Worm (Caenorhabditis elegans) whole organism, young adult: ENCODE results near the gene gem-1.
A peak's percentile ranks its signal among the peaks of the same experiment; 100 is the strongest.

Source experiments
- B0336.3 ChIP-seq: fragments of 200-800 bp; sonication (Bioruptor generic); IDR thresholded peaks from 2 replicates; pipeline ENCODE4 v1.3.6; 2022; ENCODE audit warnings: missing genetic modification characterization, missing compliant biosample characterization
- C06A6.2 ChIP-seq: fragments of 200-800 bp; sonication (Bioruptor generic); conservative IDR thresholded peaks from 2 replicates; pipeline ENCODE4 v1.3.6; 2022; ENCODE audit warnings: missing genetic modification characterization, missing compliant biosample characterization
- C17E4.6 ChIP-seq: fragments of 200-800 bp; sonication (Bioruptor generic); IDR thresholded peaks from 2 replicates; pipeline ENCODE4 v1.3.6; 2022; ENCODE audit warnings: missing genetic modification reagents, missing genetic modification characterization, missing compliant biosample characterization
- F22D6.2 ChIP-seq: sonication (generic microtip); optimal IDR thresholded peaks from 2 replicates; lab custom pipeline; 2016; ENCODE audit warnings: mild to moderate bottlenecking, missing genetic modification characterization, missing compliant biosample characterization
- F23B12.7 ChIP-seq: sonication (generic microtip); optimal IDR thresholded peaks from 2 replicates; lab custom pipeline; 2017; ENCODE audit warnings: missing genetic modification characterization, mild to moderate bottlenecking, missing compliant biosample characterization, antibody characterized with exemption, moderate library complexity; ENCODE audit not compliant: insufficient read depth
- K12H6.12 ChIP-seq: fragments of 200-800 bp; sonication (Bioruptor generic); optimal IDR thresholded peaks from 2 replicates; lab custom pipeline; 2018; ENCODE audit warnings: mild to moderate bottlenecking, missing genetic modification characterization, missing compliant biosample characterization
- T07F8.4 ChIP-seq: sonication (generic microtip); optimal IDR thresholded peaks from 2 replicates; lab custom pipeline; 2016; ENCODE audit warnings: mild to moderate bottlenecking, missing genetic modification characterization, moderate library complexity, missing compliant biosample characterization
- athp-1 ChIP-seq: sonication (generic microtip); optimal IDR thresholded peaks from 2 replicates; lab custom pipeline; 2017; ENCODE audit warnings: mild to moderate bottlenecking, missing genetic modification characterization, missing compliant biosample characterization
- bed-1 ChIP-seq: fragments of 200-800 bp; sonication (Bioruptor generic); IDR thresholded peaks from 2 replicates; pipeline ENCODE4 v1.3.6; 2022; ENCODE audit warnings: missing genetic modification reagents, missing genetic modification characterization, missing compliant biosample characterization
- ceh-58 ChIP-seq: fragments of 200-800 bp; sonication (Bioruptor generic); IDR thresholded peaks from 2 replicates; pipeline ENCODE4 v1.3.6; 2022; ENCODE audit warnings: missing genetic modification characterization, missing compliant biosample characterization
- die-1 ChIP-seq: sonication (generic microtip); optimal IDR thresholded peaks from 2 replicates; lab custom pipeline; 2016; ENCODE audit warnings: missing genotype, mild to moderate bottlenecking, missing genetic modification characterization, missing compliant biosample characterization
- dox-1 ChIP-seq: fragments of 200-800 bp; sonication (Bioruptor generic); IDR thresholded peaks from 2 replicates; pipeline ENCODE4 v1.3.6; 2022; ENCODE audit warnings: missing genetic modification reagents, missing genetic modification characterization, missing compliant biosample characterization
- dpff-1 ChIP-seq: sonication (generic microtip); optimal IDR thresholded peaks from 2 replicates; lab custom pipeline; 2017; ENCODE audit warnings: mild to moderate bottlenecking, missing genetic modification characterization, missing compliant biosample characterization
- egl-18 ChIP-seq: fragments of 200-800 bp; sonication (Bioruptor generic); IDR thresholded peaks from 2 replicates; pipeline ENCODE4 v1.3.6; 2022; ENCODE audit warnings: missing genetic modification reagents, missing genetic modification characterization, missing compliant biosample characterization
- fkh-3 ChIP-seq: sonication (generic microtip); optimal IDR thresholded peaks from 2 replicates; lab custom pipeline; 2016; ENCODE audit warnings: mild to moderate bottlenecking, missing genetic modification characterization, missing compliant biosample characterization
- gei-17 ChIP-seq: fragments of 200-800 bp; sonication (Bioruptor generic); optimal IDR thresholded peaks from 2 replicates; lab custom pipeline; 2018; ENCODE audit warnings: mild to moderate bottlenecking, missing genetic modification characterization, missing compliant biosample characterization
- hlh-12 ChIP-seq: sonication (generic microtip); optimal IDR thresholded peaks from 2 replicates; lab custom pipeline; 2016; ENCODE audit warnings: missing genetic modification characterization, missing compliant biosample characterization
- hrde-1 ChIP-seq: sonication (generic microtip); optimal IDR thresholded peaks from 2 replicates; lab custom pipeline; 2016; ENCODE audit warnings: missing genetic modification characterization, mild to moderate bottlenecking, missing compliant biosample characterization, moderate library complexity, missing genotype, missing genetic modification reagents, borderline replicate concordance
- lsl-1 ChIP-seq: fragments of 200-800 bp; sonication (Bioruptor generic); optimal IDR thresholded peaks from 2 replicates; lab custom pipeline; 2018; ENCODE audit warnings: mild to moderate bottlenecking, missing genetic modification characterization, moderate library complexity, missing compliant biosample characterization
- lsy-27 ChIP-seq: sonication (generic microtip); optimal IDR thresholded peaks from 2 replicates; lab custom pipeline; 2017; ENCODE audit warnings: missing genetic modification characterization, mild to moderate bottlenecking, missing compliant biosample characterization, antibody characterized with exemption, missing genotype, borderline replicate concordance; ENCODE audit not compliant: insufficient read depth
- madf-10 ChIP-seq: sonication (generic microtip); optimal IDR thresholded peaks from 2 replicates; lab custom pipeline; 2016; ENCODE audit warnings: mild to moderate bottlenecking, missing genetic modification characterization, missing compliant biosample characterization
- madf-3 ChIP-seq: fragments of 200-800 bp; sonication (Bioruptor generic); IDR thresholded peaks from 2 replicates; pipeline ENCODE4 v1.3.6; 2022; ENCODE audit warnings: missing genetic modification reagents, missing genetic modification characterization, missing compliant biosample characterization
- madf-6 ChIP-seq: fragments of 200-800 bp; sonication (Bioruptor generic); IDR thresholded peaks from 2 replicates; pipeline ENCODE4 v1.3.6; 2022; ENCODE audit warnings: missing genetic modification reagents, missing genetic modification characterization, missing compliant biosample characterization
- madf-8 ChIP-seq: fragments of 200-800 bp; sonication (Bioruptor generic); conservative IDR thresholded peaks from 2 replicates; pipeline ENCODE4 v1.3.6; 2022; ENCODE audit warnings: missing genetic modification reagents, missing genetic modification characterization, missing compliant biosample characterization
- mel-28 ChIP-seq: sonication (generic microtip); optimal IDR thresholded peaks from 2 replicates; lab custom pipeline; 2016; ENCODE audit warnings: borderline replicate concordance, mild to moderate bottlenecking, missing genetic modification characterization, missing compliant biosample characterization
- nfya-1 ChIP-seq: sonication (generic microtip); optimal IDR thresholded peaks from 2 replicates; lab custom pipeline; 2017; ENCODE audit warnings: antibody characterized with exemption, missing compliant biosample characterization, missing genetic modification characterization, borderline replicate concordance; ENCODE audit not compliant: insufficient read depth
- nfya-2 ChIP-seq: fragments of 200-800 bp; sonication (Bioruptor generic); IDR thresholded peaks from 2 replicates; pipeline ENCODE4 v1.3.6; 2022; ENCODE audit warnings: missing genetic modification reagents, missing genetic modification characterization, missing compliant biosample characterization
- nhr-120 ChIP-seq: fragments of 200-800 bp; sonication (Bioruptor generic); IDR thresholded peaks from 2 replicates; pipeline ENCODE4 v1.3.6; 2022; ENCODE audit warnings: missing genetic modification characterization, missing compliant biosample characterization
- nhr-80 ChIP-seq: sonication (generic microtip); optimal IDR thresholded peaks from 2 replicates; lab custom pipeline; 2016; ENCODE audit warnings: missing genetic modification characterization, missing compliant biosample characterization
- pbrm-1 ChIP-seq: fragments of 200-800 bp; sonication (Bioruptor generic); IDR thresholded peaks from 2 replicates; pipeline ENCODE4 v1.3.6; 2022; ENCODE audit warnings: missing genetic modification reagents, missing genetic modification characterization, missing compliant biosample characterization
- pha-4 ChIP-seq: fragments of 150-350 bp; sonication (generic microtip); optimal IDR thresholded peaks from 2 replicates; lab custom pipeline; 2014; ENCODE audit warnings: missing biosample characterization, missing genetic modification reagents, missing genetic modification characterization
- sdz-38 ChIP-seq: sonication (generic microtip); optimal IDR thresholded peaks from 2 replicates; lab custom pipeline; 2016; ENCODE audit warnings: missing genotype, missing genetic modification characterization, missing compliant biosample characterization
- snpc-1.3 ChIP-seq: sonication (generic microtip); optimal IDR thresholded peaks from 2 replicates; lab custom pipeline; 2017; ENCODE audit warnings: missing genetic modification characterization, mild to moderate bottlenecking, missing compliant biosample characterization, antibody characterized with exemption, moderate library complexity, missing genotype, missing genetic modification reagents; ENCODE audit not compliant: insufficient read depth
- somi-1 ChIP-seq: fragments of 200-800 bp; sonication (Bioruptor generic); optimal IDR thresholded peaks from 2 replicates; lab custom pipeline; 2018; ENCODE audit warnings: mild to moderate bottlenecking, missing genetic modification characterization, missing compliant biosample characterization
- unc-130 ChIP-seq: sonication (generic microtip); optimal IDR thresholded peaks from 2 replicates; lab custom pipeline; 2016; ENCODE audit warnings: missing genetic modification reagents, missing genetic modification characterization, missing compliant biosample characterization
- zim-3 ChIP-seq: sonication (generic microtip); optimal IDR thresholded peaks from 2 replicates; lab custom pipeline; 2017; ENCODE audit warnings: mild to moderate bottlenecking, missing genetic modification characterization, moderate library complexity, missing compliant biosample characterization
- ztf-25 ChIP-seq: fragments of 200-800 bp; sonication (Bioruptor generic); IDR thresholded peaks from 2 replicates; pipeline ENCODE4 v1.3.6; 2022; ENCODE audit warnings: missing genetic modification reagents, missing genetic modification characterization, missing compliant biosample characterization
- ztf-26 ChIP-seq: sonication (generic microtip); optimal IDR thresholded peaks from 2 replicates; lab custom pipeline; 2017; ENCODE audit warnings: missing genetic modification characterization, missing compliant biosample characterization

Gene gem-1

DNA sequence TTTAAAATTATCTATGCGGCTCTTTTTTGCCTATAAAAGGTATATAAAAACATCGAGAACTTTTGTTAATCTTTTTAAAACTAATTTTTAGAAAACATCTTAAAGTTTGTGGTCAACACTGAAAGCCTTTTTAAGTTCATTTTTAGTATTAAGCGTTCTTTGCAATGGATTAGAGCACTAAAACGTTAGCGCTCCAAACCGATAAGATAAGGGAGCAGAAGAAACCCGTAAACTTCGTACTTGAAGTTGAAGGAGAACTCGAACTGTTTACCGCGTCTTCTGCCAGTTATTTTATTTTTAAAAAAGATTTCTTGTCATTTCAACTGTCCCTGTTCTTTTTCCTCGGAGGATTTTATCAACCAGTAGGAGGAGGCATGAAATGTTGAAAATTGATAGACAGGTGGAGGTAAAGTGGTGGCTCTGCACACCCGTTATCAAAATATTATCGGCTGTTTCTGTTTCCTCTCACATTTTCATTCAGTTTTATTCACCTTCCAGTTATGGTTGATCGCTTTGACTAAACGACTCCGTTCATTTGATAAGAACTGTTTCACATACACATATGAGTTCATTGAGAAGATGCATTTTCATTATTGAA lies 37.7 kb downstream of the gem-1 start (continued):
- TF ChIP-seq nhr-80 (tag; lab: Kevin White, UChicago) (peak; percentile 97), unc-130 (GFP tag; lab: Kevin White, UChicago) (no peak), T07F8.4 (tag; lab: Kevin White, UChicago) (no peak), C17E4.6 (GFP tag; lab: Robert Waterston, UW) (no peak), madf-8 (GFP tag; lab: Robert Waterston, UW) (no peak), pbrm-1 (GFP tag; lab: Robert Waterston, UW) (no peak), athp-1 (tag; lab: Kevin White, UChicago) (no peak), sdz-38 (tag; lab: Kevin White, UChicago) (no peak)
- TF ChIP-seq, all 124 proteins: peak for 8

DNA sequence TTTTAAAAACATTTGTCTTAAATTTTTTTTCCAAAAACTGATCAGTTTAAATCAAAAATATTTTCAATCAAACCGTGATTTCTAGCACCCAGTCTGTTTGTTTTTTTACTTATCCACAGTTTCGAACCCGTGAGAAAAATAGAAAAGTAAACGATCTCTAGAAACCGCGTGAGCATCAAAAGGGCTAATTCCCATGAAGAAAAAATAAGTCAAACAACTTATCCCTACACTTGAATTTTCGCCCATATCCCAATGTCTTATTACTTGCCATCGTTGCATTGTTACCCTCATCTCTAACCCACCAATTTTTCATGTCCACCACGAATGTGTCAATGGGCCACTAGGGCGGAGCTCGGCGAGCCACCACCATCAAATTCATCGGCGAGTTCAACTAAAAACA lies 39.1 kb downstream of the gem-1 start, which contains the start of gene ptr-24:
TSS of gene ptr-24 (plus strand) at position 301 of the 400 bp plus-strand sequence.
- no peak for TF ChIP-seq lsl-1 (GFP tag; lab: Kevin White, UChicago)
- TF ChIP-seq nfya-2 (GFP tag; lab: Robert Waterston, UW): no peak
- TF ChIP-seq B0336.3 (GFP tag; lab: Robert Waterston, UW): no peak
- no peak for TF ChIP-seq ztf-25 (GFP tag; lab: Robert Waterston, UW)
- TF ChIP-seq T07F8.4 (tag; lab: Kevin White, UChicago): no peak
- TF ChIP-seq dox-1 (GFP tag; lab: Robert Waterston, UW): no peak
- no peak for TF ChIP-seq fkh-3 (tag; lab: Kevin White, UChicago)
- TF ChIP-seq hrde-1 (tag; lab: Kevin White, UChicago): no peak
- TF ChIP-seq nhr-120 (GFP tag; lab: Robert Waterston, UW): no peak
- TF ChIP-seq K12H6.12: no peak
- no peak for TF ChIP-seq madf-3 (GFP tag; lab: Robert Waterston, UW)
- no peak for TF ChIP-seq egl-18 (GFP tag; lab: Robert Waterston, UW)
- TF ChIP-seq pha-4: no peak

DNA sequence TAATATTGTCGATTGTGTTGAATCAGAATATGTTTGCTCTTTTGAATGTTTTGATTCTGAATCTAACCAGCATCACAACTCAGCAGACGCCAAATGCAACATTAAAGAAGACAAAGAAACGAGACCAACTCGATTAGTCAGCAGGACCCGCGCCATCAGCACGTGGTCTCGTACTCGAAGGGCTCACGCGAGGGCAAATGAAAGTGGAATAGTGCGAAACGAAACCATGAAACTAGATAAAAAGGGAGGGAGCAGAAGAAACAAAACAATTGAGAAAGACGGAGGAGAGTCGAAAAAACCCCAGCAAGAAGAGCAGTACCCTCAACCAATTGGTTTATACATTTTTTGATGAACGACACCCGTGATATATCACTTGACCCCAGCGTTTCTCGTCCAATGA lies 39.8 kb downstream of the gem-1 start:
- TF ChIP-seq C06A6.2 (GFP tag; lab: Robert Waterston, UW) (no peak), dpff-1 (tag; lab: Kevin White, UChicago) (no peak), F23B12.7 (no peak), pbrm-1 (GFP tag; lab: Robert Waterston, UW) (0 out of 2 replicates have a peak, but pooled peaks have one; percentile 19), lsy-27 (tag; lab: Kevin White, UChicago) (no peak)

DNA sequence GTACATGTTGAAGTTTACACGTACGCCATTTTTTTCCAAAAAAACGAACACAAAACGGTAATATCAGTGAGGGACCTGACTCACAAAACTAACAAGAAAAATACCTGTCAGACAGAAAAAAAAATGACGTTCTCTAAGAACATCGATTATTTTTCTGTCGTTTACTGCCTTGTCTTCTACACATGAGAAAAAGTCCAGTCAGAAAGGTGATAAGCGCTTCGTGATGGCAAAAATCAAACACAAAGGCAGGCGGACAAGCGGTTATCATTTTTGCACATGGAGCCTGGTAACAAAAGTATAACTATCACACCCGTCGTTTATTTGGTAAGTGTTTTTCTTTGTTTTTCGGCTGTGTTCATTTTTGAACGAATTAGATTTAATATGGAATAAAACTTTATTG lies 43.0 kb downstream of the gem-1 start, which contains the start of gene F46G10.4:
TSS of gene F46G10.4 (plus strand) at position 212 of the 400 bp plus-strand sequence.
- TF ChIP-seq nhr-80 (tag; lab: Kevin White, UChicago) (peak; percentile 91), bed-1 (no peak)

DNA sequence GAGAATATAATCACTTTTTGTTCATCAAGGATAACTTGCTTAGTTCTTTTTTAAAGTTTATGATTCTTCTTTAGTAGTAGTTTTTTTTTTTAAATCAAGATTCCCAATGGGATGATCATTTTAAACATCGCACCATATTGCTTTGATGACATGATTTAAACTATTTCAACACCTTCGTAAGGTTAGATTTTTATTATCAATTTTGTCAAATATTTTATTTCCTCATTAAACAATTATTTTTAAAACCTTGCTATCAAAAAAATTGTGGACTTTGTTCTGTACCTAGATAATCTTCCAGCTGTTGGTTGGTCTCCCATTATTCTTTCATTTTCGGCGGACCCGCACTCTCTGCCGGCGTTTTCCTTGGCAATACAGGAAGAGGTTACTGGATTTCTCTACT lies 45.4 kb downstream of the gem-1 start, which contains the start of gene sir-2.3:
TSS of gene sir-2.3 (plus strand) at position 301 of the 400 bp plus-strand sequence.
- no peak for TF ChIP-seq madf-6 (GFP tag; lab: Robert Waterston, UW)
- TF ChIP-seq, all 124 proteins: peak for 0

DNA sequence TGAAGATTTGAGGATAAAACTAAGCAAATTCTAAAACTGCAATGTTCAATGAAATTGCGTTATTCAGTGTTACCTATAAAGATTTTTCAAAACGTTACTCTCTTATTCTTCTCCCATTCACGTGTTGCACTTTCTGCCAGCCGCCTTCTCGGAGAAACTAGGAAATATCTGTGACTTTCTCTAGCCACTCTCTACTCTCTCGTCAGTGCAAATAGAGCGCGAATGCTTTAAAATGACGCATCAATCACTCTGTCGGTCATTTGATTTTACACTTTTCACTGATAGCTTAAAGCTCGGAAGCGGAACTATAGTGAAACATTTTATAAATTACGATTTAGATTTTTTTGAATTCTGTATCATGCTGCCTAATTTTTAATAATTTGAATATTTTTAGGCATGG lies 47.9 kb downstream of the gem-1 start:
- TF ChIP-seq gei-17: no peak
- TF ChIP-seq madf-10 (tag; lab: Kevin White, UChicago): no peak
- TF ChIP-seq ztf-26 (tag; lab: Kevin White, UChicago): no peak
- no peak for TF ChIP-seq hrde-1 (tag; lab: Kevin White, UChicago)
- TF ChIP-seq K12H6.12: peak; percentile 45
- TF ChIP-seq nfya-1 (tag; lab: Kevin White, UChicago): no peak
- TF ChIP-seq hlh-12: no peak
- TF ChIP-seq F22D6.2 (tag; lab: Kevin White, UChicago): no peak
- peak; percentile 54 for TF ChIP-seq somi-1 (GFP tag; lab: Kevin White, UChicago)
- no peak for TF ChIP-seq pbrm-1 (GFP tag; lab: Robert Waterston, UW)
- no peak for TF ChIP-seq ceh-58 (GFP tag; lab: Robert Waterston, UW)
- no peak for TF ChIP-seq snpc-1.3
- TF ChIP-seq zim-3 (tag; lab: Kevin White, UChicago): no peak
- no peak for TF ChIP-seq mel-28 (tag; lab: Kevin White, UChicago)
- no peak for TF ChIP-seq die-1 (tag; lab: Kevin White, UChicago)
- 0 out of 2 replicates have a peak, but pooled peaks have one; percentile 23 for TF ChIP-seq dox-1 (GFP tag; lab: Robert Waterston, UW)
